Worm (Caenorhabditis elegans) whole organism, mixed stage, embryonic: ENCODE data around the gene C34E10.9.

Source experiments
- M03D4.4 ChIP-seq: sonication (generic microtip); optimal IDR thresholded peaks from 2 replicates; lab custom pipeline; 2017; ENCODE audit warnings: mild to moderate bottlenecking, missing genetic modification characterization, missing compliant biosample characterization
- bed-3 ChIP-seq: fragments of 200-800 bp; sonication (Bioruptor generic); optimal IDR thresholded peaks from 3 replicates; lab custom pipeline; 2018; ENCODE audit warnings: mild to moderate bottlenecking, missing genetic modification characterization, moderate library complexity, missing compliant biosample characterization
- blmp-1 ChIP-seq: fragments of 150-350 bp; optimal IDR thresholded peaks from 2 replicates; lab custom pipeline; 2014; ENCODE audit warnings: missing biosample characterization, missing genetic modification characterization
- ceh-43 ChIP-seq: fragments of 200-800 bp; sonication (Bioruptor generic); optimal IDR thresholded peaks from 2 replicates; lab custom pipeline; 2018; ENCODE audit warnings: mild to moderate bottlenecking, missing genetic modification characterization, moderate library complexity, missing compliant biosample characterization
- ceh-83 ChIP-seq: fragments of 200-800 bp; sonication (Bioruptor generic); optimal IDR thresholded peaks from 2 replicates; lab custom pipeline; 2018; ENCODE audit warnings: mild to moderate bottlenecking, missing genetic modification characterization, missing compliant biosample characterization
- ces-1 ChIP-seq: fragments of 150-350 bp; optimal IDR thresholded peaks from 2 replicates; lab custom pipeline; 2014; ENCODE audit warnings: missing biosample characterization, missing genetic modification reagents, missing genetic modification characterization
- cnd-1 ChIP-seq: fragments of 200-800 bp; sonication (Bioruptor generic); optimal IDR thresholded peaks from 2 replicates; lab custom pipeline; 2018; ENCODE audit warnings: mild to moderate bottlenecking, missing genetic modification characterization, missing compliant biosample characterization
- drap-1 ChIP-seq: fragments of 200-800 bp; sonication (Bioruptor generic); optimal IDR thresholded peaks from 3 replicates; lab custom pipeline; 2018; ENCODE audit warnings: mild to moderate bottlenecking, missing genetic modification characterization, missing compliant biosample characterization
- elt-1 ChIP-seq: sonication (generic microtip); optimal IDR thresholded peaks from 2 replicates; lab custom pipeline; 2017; ENCODE audit warnings: missing genetic modification characterization, mild to moderate bottlenecking, missing compliant biosample characterization, antibody characterized with exemption, moderate library complexity, borderline replicate concordance; ENCODE audit not compliant: insufficient read depth
- elt-3 ChIP-seq: fragments of 150-350 bp; optimal IDR thresholded peaks from 2 replicates; lab custom pipeline; 2014; ENCODE audit warnings: missing biosample characterization, missing genetic modification characterization
- flh-1 ChIP-seq: fragments of 200-800 bp; sonication (Bioruptor generic); optimal IDR thresholded peaks from 2 replicates; lab custom pipeline; 2018; ENCODE audit warnings: mild to moderate bottlenecking, missing genetic modification characterization, moderate library complexity, missing compliant biosample characterization
- hlh-1 ChIP-seq: fragments of 150-350 bp; optimal IDR thresholded peaks from 2 replicates; lab custom pipeline; 2014; ENCODE audit warnings: missing biosample characterization, missing genetic modification reagents, missing genetic modification characterization
- lin-32 ChIP-seq: fragments of 200-800 bp; sonication (Bioruptor generic); optimal IDR thresholded peaks from 2 replicates; lab custom pipeline; 2018; ENCODE audit warnings: mild to moderate bottlenecking, missing genetic modification characterization, missing compliant biosample characterization
- lsy-2 ChIP-seq: fragments of 150-350 bp; optimal IDR thresholded peaks from 2 replicates; lab custom pipeline; 2014; ENCODE audit warnings: missing biosample characterization, missing genetic modification characterization
- mab-5 ChIP-seq: fragments of 150-350 bp; optimal IDR thresholded peaks from 2 replicates; lab custom pipeline; 2014; ENCODE audit warnings: missing biosample characterization, missing genetic modification characterization
- mep-1 ChIP-seq: fragments of 150-350 bp; optimal IDR thresholded peaks from 2 replicates; lab custom pipeline; 2017; ENCODE audit warnings: missing biosample characterization, missing genetic modification reagents, missing genetic modification characterization, inconsistent platforms
- mls-2 ChIP-seq: sonication (generic microtip); optimal IDR thresholded peaks from 2 replicates; lab custom pipeline; 2016; ENCODE audit warnings: mild to moderate bottlenecking, missing genetic modification characterization, moderate library complexity, missing compliant biosample characterization
- nhr-12 ChIP-seq: fragments of 150-350 bp; optimal IDR thresholded peaks from 2 replicates; lab custom pipeline; 2014; ENCODE audit warnings: missing biosample characterization, missing genetic modification characterization
- nhr-2 ChIP-seq: fragments of 150-350 bp; optimal IDR thresholded peaks from 2 replicates; lab custom pipeline; 2014; ENCODE audit warnings: missing biosample characterization, missing genetic modification characterization
- nhr-237 ChIP-seq: fragments of 150-350 bp; optimal IDR thresholded peaks from 2 replicates; lab custom pipeline; 2014; ENCODE audit warnings: missing biosample characterization, missing genetic modification characterization
- nhr-28 ChIP-seq: fragments of 150-350 bp; optimal IDR thresholded peaks from 2 replicates; lab custom pipeline; 2014; ENCODE audit warnings: missing biosample characterization, missing genetic modification characterization
- nhr-76 ChIP-seq: sonication (generic microtip); optimal IDR thresholded peaks from 2 replicates; lab custom pipeline; 2017; ENCODE audit warnings: missing biosample characterization, missing genetic modification characterization
- pha-4 ChIP-seq: fragments of 150-350 bp; optimal IDR thresholded peaks from 2 replicates; lab custom pipeline; 2018; ENCODE audit warnings: missing biosample characterization, missing genetic modification reagents, missing genetic modification characterization
- snpc-4 ChIP-seq: fragments of 150-350 bp; optimal IDR thresholded peaks from 2 replicates; lab custom pipeline; 2014; ENCODE audit warnings: missing biosample characterization, missing genetic modification characterization
- tbx-8 ChIP-seq: fragments of 200-800 bp; sonication (Bioruptor generic); optimal IDR thresholded peaks from 2 replicates; lab custom pipeline; 2018; ENCODE audit warnings: mild to moderate bottlenecking, missing genetic modification characterization, moderate library complexity, missing compliant biosample characterization
- unc-120 ChIP-seq: sonication (generic microtip); optimal IDR thresholded peaks from 2 replicates; lab custom pipeline; 2017; ENCODE audit warnings: missing genetic modification characterization, missing compliant biosample characterization; ENCODE audit not compliant: poor library complexity, severe bottlenecking
- unc-39 ChIP-seq: fragments of 150-350 bp; optimal IDR thresholded peaks from 2 replicates; lab custom pipeline; 2014; ENCODE audit warnings: missing biosample characterization, missing genetic modification characterization
- unc-62 ChIP-seq: fragments of 150-350 bp; optimal IDR thresholded peaks from 2 replicates; lab custom pipeline; 2014; ENCODE audit warnings: missing biosample characterization, missing genetic modification reagents, missing genetic modification characterization
- zip-8 ChIP-seq: fragments of 150-350 bp; optimal IDR thresholded peaks from 2 replicates; lab custom pipeline; 2014; ENCODE audit warnings: missing biosample characterization, missing genetic modification characterization
- ztf-11 ChIP-seq: fragments of 150-350 bp; optimal IDR thresholded peaks from 2 replicates; lab custom pipeline; 2014; ENCODE audit warnings: missing biosample characterization, missing genetic modification characterization

Gene C34E10.9

ce11 chrIII:5294281-5294680 is 31.1 kb upstream of the C34E10.9 start:
- no peak for TF ChIP-seq unc-62
- no peak for TF ChIP-seq unc-39
- TF ChIP-seq nhr-2 (tag; lab: Kevin White, UChicago), result no peak
- no peak for TF ChIP-seq pha-4 (tag; lab: Kevin White, UChicago)
- TF ChIP-seq blmp-1 (tag; lab: Kevin White, UChicago), result no peak
- TF ChIP-seq snpc-4, result no peak
- TF ChIP-seq ztf-11, result no peak
- TF ChIP-seq ceh-83 (GFP tag; lab: Kevin White, UChicago), result no peak
- no peak for TF ChIP-seq nhr-76 (tag; lab: Kevin White, UChicago)
- no peak for TF ChIP-seq lin-32 (GFP tag; lab: Kevin White, UChicago)
- no peak for TF ChIP-seq elt-1 (tag; lab: Kevin White, UChicago)
- no peak for TF ChIP-seq lsy-2 (tag; lab: Kevin White, UChicago)
- no peak for TF ChIP-seq flh-1 (GFP tag; lab: Kevin White, UChicago)
- TF ChIP-seq nhr-237 (tag; lab: Kevin White, UChicago), result no peak
- no peak for TF ChIP-seq mep-1 (tag; lab: Kevin White, UChicago)
- TF ChIP-seq elt-3, result no peak
- no peak for TF ChIP-seq mab-5 (tag; lab: Kevin White, UChicago)
- TF ChIP-seq M03D4.4, result no peak

- TF ChIP-seq elt-3 (no peak), pha-4 (tag; lab: Kevin White, UChicago) (no peak), M03D4.4 (no peak), unc-62 (no peak), tbx-8 (GFP tag; lab: Kevin White, UChicago) (no peak), cnd-1 (tag; lab: Kevin White, UChicago) (no peak), drap-1 (GFP tag; lab: Kevin White, UChicago) (no peak)
Measured at ce11 chrIII:5291281-5291680, 28.1 kb upstream of the C34E10.9 start.

ce11 chrIII:5290230-5290629 is 27.0 kb upstream of the C34E10.9 start:
- TF ChIP-seq elt-1 (tag; lab: Kevin White, UChicago), result no peak
- TF ChIP-seq cnd-1 (tag; lab: Kevin White, UChicago), result no peak
- no peak for TF ChIP-seq unc-120 (tag; lab: Kevin White, UChicago)
- no peak for TF ChIP-seq nhr-12 (tag; lab: Kevin White, UChicago)
- TF ChIP-seq elt-3, result no peak
- no peak for TF ChIP-seq ceh-43 (GFP tag; lab: Kevin White, UChicago)
- TF ChIP-seq ces-1, result no peak
- no peak for TF ChIP-seq nhr-28 (tag; lab: Kevin White, UChicago)
- TF ChIP-seq drap-1 (GFP tag; lab: Kevin White, UChicago), result no peak
- TF ChIP-seq ztf-11, result no peak
- TF ChIP-seq snpc-4, result no peak
- TF ChIP-seq ceh-83 (GFP tag; lab: Kevin White, UChicago), result no peak
- TF ChIP-seq mab-5 (tag; lab: Kevin White, UChicago), result no peak
- no peak for TF ChIP-seq hlh-1 (tag; lab: Kevin White, UChicago)
- no peak for TF ChIP-seq zip-8 (tag; lab: Kevin White, UChicago)
- TF ChIP-seq pha-4 (tag; lab: Kevin White, UChicago), result no peak
- no peak for TF ChIP-seq tbx-8 (GFP tag; lab: Kevin White, UChicago)

ce11 chrIII:5287877-5288276 is 24.7 kb upstream of the C34E10.9 start, which contains the start of gene T15B12.1:
Gene T15B12.1, plus strand, starts transcription at chrIII:5288177.
- no peak for TF ChIP-seq pha-4 (tag; lab: Kevin White, UChicago)
- no peak for TF ChIP-seq nhr-28 (tag; lab: Kevin White, UChicago)
- TF ChIP-seq lsy-2 (tag; lab: Kevin White, UChicago), result no peak
- no peak for TF ChIP-seq mls-2 (tag; lab: Kevin White, UChicago)
- TF ChIP-seq ceh-43 (GFP tag; lab: Kevin White, UChicago), result no peak
- TF ChIP-seq tbx-8 (GFP tag; lab: Kevin White, UChicago), result no peak
- TF ChIP-seq bed-3, result no peak
- TF ChIP-seq unc-39, result no peak
- no peak for TF ChIP-seq nhr-76 (tag; lab: Kevin White, UChicago)
- TF ChIP-seq elt-3, result no peak
- no peak for TF ChIP-seq lin-32 (GFP tag; lab: Kevin White, UChicago)
- TF ChIP-seq ceh-83 (GFP tag; lab: Kevin White, UChicago), result no peak
- no peak for TF ChIP-seq mab-5 (tag; lab: Kevin White, UChicago)

ce11 chrIII:5286205-5286604 is 23.0 kb upstream of the C34E10.9 start, which contains the start of gene ZC395.11:
Gene ZC395.11, minus strand, starts transcription at chrIII:5286305.
- no peak for TF ChIP-seq ceh-83 (GFP tag; lab: Kevin White, UChicago)
- no peak for TF ChIP-seq nhr-12 (tag; lab: Kevin White, UChicago)
- TF ChIP-seq nhr-237 (tag; lab: Kevin White, UChicago), result no peak
- no peak for TF ChIP-seq unc-120 (tag; lab: Kevin White, UChicago)
- TF ChIP-seq pha-4 (tag; lab: Kevin White, UChicago), result no peak
- no peak for TF ChIP-seq tbx-8 (GFP tag; lab: Kevin White, UChicago)
- no peak for TF ChIP-seq drap-1 (GFP tag; lab: Kevin White, UChicago)
